Worm (Caenorhabditis elegans) whole organism, mixed stage, embryonic: ENCODE data around the gene dgn-2.

Experiments
- M03D4.4 ChIP-seq: sonication (generic microtip); optimal IDR thresholded peaks from 2 replicates; lab custom pipeline; 2017; ENCODE audit warnings: mild to moderate bottlenecking, missing genetic modification characterization, missing compliant biosample characterization
- bed-3 ChIP-seq: fragments of 200-800 bp; sonication (Bioruptor generic); optimal IDR thresholded peaks from 3 replicates; lab custom pipeline; 2018; ENCODE audit warnings: mild to moderate bottlenecking, missing genetic modification characterization, moderate library complexity, missing compliant biosample characterization
- ceh-39 ChIP-seq: fragments of 150-350 bp; optimal IDR thresholded peaks from 2 replicates; lab custom pipeline; 2014; ENCODE audit warnings: missing biosample characterization, missing genetic modification characterization
- ceh-43 ChIP-seq: fragments of 200-800 bp; sonication (Bioruptor generic); optimal IDR thresholded peaks from 2 replicates; lab custom pipeline; 2018; ENCODE audit warnings: mild to moderate bottlenecking, missing genetic modification characterization, moderate library complexity, missing compliant biosample characterization
- ceh-83 ChIP-seq: fragments of 200-800 bp; sonication (Bioruptor generic); optimal IDR thresholded peaks from 2 replicates; lab custom pipeline; 2018; ENCODE audit warnings: mild to moderate bottlenecking, missing genetic modification characterization, missing compliant biosample characterization
- ces-1 ChIP-seq: fragments of 150-350 bp; optimal IDR thresholded peaks from 2 replicates; lab custom pipeline; 2014; ENCODE audit warnings: missing biosample characterization, missing genetic modification reagents, missing genetic modification characterization
- cnd-1 ChIP-seq: fragments of 200-800 bp; sonication (Bioruptor generic); optimal IDR thresholded peaks from 2 replicates; lab custom pipeline; 2018; ENCODE audit warnings: mild to moderate bottlenecking, missing genetic modification characterization, missing compliant biosample characterization
- elt-1 ChIP-seq: sonication (generic microtip); optimal IDR thresholded peaks from 2 replicates; lab custom pipeline; 2017; ENCODE audit warnings: missing genetic modification characterization, mild to moderate bottlenecking, missing compliant biosample characterization, antibody characterized with exemption, moderate library complexity, borderline replicate concordance; ENCODE audit not compliant: insufficient read depth
- elt-3 ChIP-seq: fragments of 150-350 bp; optimal IDR thresholded peaks from 2 replicates; lab custom pipeline; 2014; ENCODE audit warnings: missing biosample characterization, missing genetic modification characterization
- flh-1 ChIP-seq: fragments of 200-800 bp; sonication (Bioruptor generic); optimal IDR thresholded peaks from 2 replicates; lab custom pipeline; 2018; ENCODE audit warnings: mild to moderate bottlenecking, missing genetic modification characterization, moderate library complexity, missing compliant biosample characterization
- ham-2 ChIP-seq: fragments of 200-800 bp; sonication (Bioruptor generic); optimal IDR thresholded peaks from 2 replicates; lab custom pipeline; 2018; ENCODE audit warnings: mild to moderate bottlenecking, missing genetic modification characterization, missing compliant biosample characterization
- hlh-1 ChIP-seq: fragments of 150-350 bp; optimal IDR thresholded peaks from 2 replicates; lab custom pipeline; 2014; ENCODE audit warnings: missing biosample characterization, missing genetic modification reagents, missing genetic modification characterization
- lin-13 ChIP-seq: fragments of 150-350 bp; optimal IDR thresholded peaks from 2 replicates; lab custom pipeline; 2014; ENCODE audit warnings: missing biosample characterization, missing genetic modification characterization
- lsy-2 ChIP-seq: fragments of 150-350 bp; optimal IDR thresholded peaks from 2 replicates; lab custom pipeline; 2014; ENCODE audit warnings: missing biosample characterization, missing genetic modification characterization
- mab-5 ChIP-seq: fragments of 150-350 bp; optimal IDR thresholded peaks from 2 replicates; lab custom pipeline; 2014; ENCODE audit warnings: missing biosample characterization, missing genetic modification characterization
- mep-1 ChIP-seq: fragments of 150-350 bp; optimal IDR thresholded peaks from 2 replicates; lab custom pipeline; 2017; ENCODE audit warnings: missing biosample characterization, missing genetic modification reagents, missing genetic modification characterization, inconsistent platforms
- mls-2 ChIP-seq: sonication (generic microtip); optimal IDR thresholded peaks from 2 replicates; lab custom pipeline; 2016; ENCODE audit warnings: mild to moderate bottlenecking, missing genetic modification characterization, moderate library complexity, missing compliant biosample characterization
- nhr-12 ChIP-seq: fragments of 150-350 bp; optimal IDR thresholded peaks from 2 replicates; lab custom pipeline; 2014; ENCODE audit warnings: missing biosample characterization, missing genetic modification characterization
- nhr-2 ChIP-seq: fragments of 150-350 bp; optimal IDR thresholded peaks from 2 replicates; lab custom pipeline; 2014; ENCODE audit warnings: missing biosample characterization, missing genetic modification characterization
- nhr-237 ChIP-seq: fragments of 150-350 bp; optimal IDR thresholded peaks from 2 replicates; lab custom pipeline; 2014; ENCODE audit warnings: missing biosample characterization, missing genetic modification characterization
- nhr-28 ChIP-seq: fragments of 150-350 bp; optimal IDR thresholded peaks from 2 replicates; lab custom pipeline; 2014; ENCODE audit warnings: missing biosample characterization, missing genetic modification characterization
- nhr-76 ChIP-seq: sonication (generic microtip); optimal IDR thresholded peaks from 2 replicates; lab custom pipeline; 2017; ENCODE audit warnings: missing biosample characterization, missing genetic modification characterization
- pha-4 ChIP-seq: fragments of 150-350 bp; optimal IDR thresholded peaks from 2 replicates; lab custom pipeline; 2018; ENCODE audit warnings: missing biosample characterization, missing genetic modification reagents, missing genetic modification characterization
- sem-2 ChIP-seq: fragments of 200-800 bp; sonication (Bioruptor generic); optimal IDR thresholded peaks from 2 replicates; lab custom pipeline; 2018; ENCODE audit warnings: mild to moderate bottlenecking, missing genetic modification characterization, missing compliant biosample characterization
- snpc-4 ChIP-seq: fragments of 150-350 bp; optimal IDR thresholded peaks from 2 replicates; lab custom pipeline; 2014; ENCODE audit warnings: missing biosample characterization, missing genetic modification characterization
- sptf-1 ChIP-seq: sonication (generic microtip); optimal IDR thresholded peaks from 2 replicates; lab custom pipeline; 2017; ENCODE audit warnings: mild to moderate bottlenecking, missing genetic modification characterization, moderate library complexity, missing compliant biosample characterization
- tbx-8 ChIP-seq: fragments of 200-800 bp; sonication (Bioruptor generic); optimal IDR thresholded peaks from 2 replicates; lab custom pipeline; 2018; ENCODE audit warnings: mild to moderate bottlenecking, missing genetic modification characterization, moderate library complexity, missing compliant biosample characterization
- unc-120 ChIP-seq: sonication (generic microtip); optimal IDR thresholded peaks from 2 replicates; lab custom pipeline; 2017; ENCODE audit warnings: missing genetic modification characterization, missing compliant biosample characterization; ENCODE audit not compliant: poor library complexity, severe bottlenecking
- unc-39 ChIP-seq: fragments of 150-350 bp; optimal IDR thresholded peaks from 2 replicates; lab custom pipeline; 2014; ENCODE audit warnings: missing biosample characterization, missing genetic modification characterization
- unc-62 ChIP-seq: fragments of 150-350 bp; optimal IDR thresholded peaks from 2 replicates; lab custom pipeline; 2014; ENCODE audit warnings: missing biosample characterization, missing genetic modification reagents, missing genetic modification characterization
- zip-8 ChIP-seq: fragments of 150-350 bp; optimal IDR thresholded peaks from 2 replicates; lab custom pipeline; 2014; ENCODE audit warnings: missing biosample characterization, missing genetic modification characterization
- ztf-11 ChIP-seq: fragments of 150-350 bp; optimal IDR thresholded peaks from 2 replicates; lab custom pipeline; 2014; ENCODE audit warnings: missing biosample characterization, missing genetic modification characterization

Gene dgn-2

DNA sequence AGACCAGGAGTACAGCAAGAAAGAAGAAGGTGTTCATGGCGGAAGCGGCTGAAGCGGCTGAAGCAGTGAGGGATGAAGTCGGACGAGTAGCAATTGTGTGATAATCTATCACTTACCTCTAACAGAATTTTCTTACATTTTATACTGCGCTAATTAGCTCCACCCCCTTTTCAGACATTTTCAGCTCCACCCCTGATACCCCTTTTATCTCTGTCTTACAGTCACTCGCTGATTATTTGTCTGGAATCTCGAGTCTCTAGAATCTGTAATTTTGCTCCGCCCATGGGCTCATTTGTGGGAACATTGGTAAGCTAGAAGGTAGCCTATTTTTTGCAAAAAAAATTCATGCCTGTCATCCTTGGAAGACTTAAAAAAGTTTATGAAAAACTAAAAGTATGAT, 23.0 kb downstream of the dgn-2 start, which contains the start of gene ins-39:
Gene ins-39 (minus strand): TSS at position 101 of the 400 bp plus-strand sequence.
- TF ChIP-seq cnd-1 (tag; lab: Kevin White, UChicago) (no peak), snpc-4 (tag; lab: Kevin White, UChicago) (no peak), elt-1 (tag; lab: Kevin White, UChicago) (no peak), ztf-11 (tag; lab: Kevin White, UChicago) (no peak), flh-1 (GFP tag; lab: Kevin White, UChicago) (no peak), nhr-237 (tag; lab: Kevin White, UChicago) (no peak), lsy-2 (tag; lab: Kevin White, UChicago) (no peak), bed-3 (GFP tag; lab: Kevin White, UChicago) (no peak), zip-8 (tag; lab: Kevin White, UChicago) (no peak), nhr-2 (tag; lab: Kevin White, UChicago) (no peak), M03D4.4 (tag; lab: Kevin White, UChicago) (no peak), sem-2 (no peak), mls-2 (tag; lab: Kevin White, UChicago) (no peak)

DNA sequence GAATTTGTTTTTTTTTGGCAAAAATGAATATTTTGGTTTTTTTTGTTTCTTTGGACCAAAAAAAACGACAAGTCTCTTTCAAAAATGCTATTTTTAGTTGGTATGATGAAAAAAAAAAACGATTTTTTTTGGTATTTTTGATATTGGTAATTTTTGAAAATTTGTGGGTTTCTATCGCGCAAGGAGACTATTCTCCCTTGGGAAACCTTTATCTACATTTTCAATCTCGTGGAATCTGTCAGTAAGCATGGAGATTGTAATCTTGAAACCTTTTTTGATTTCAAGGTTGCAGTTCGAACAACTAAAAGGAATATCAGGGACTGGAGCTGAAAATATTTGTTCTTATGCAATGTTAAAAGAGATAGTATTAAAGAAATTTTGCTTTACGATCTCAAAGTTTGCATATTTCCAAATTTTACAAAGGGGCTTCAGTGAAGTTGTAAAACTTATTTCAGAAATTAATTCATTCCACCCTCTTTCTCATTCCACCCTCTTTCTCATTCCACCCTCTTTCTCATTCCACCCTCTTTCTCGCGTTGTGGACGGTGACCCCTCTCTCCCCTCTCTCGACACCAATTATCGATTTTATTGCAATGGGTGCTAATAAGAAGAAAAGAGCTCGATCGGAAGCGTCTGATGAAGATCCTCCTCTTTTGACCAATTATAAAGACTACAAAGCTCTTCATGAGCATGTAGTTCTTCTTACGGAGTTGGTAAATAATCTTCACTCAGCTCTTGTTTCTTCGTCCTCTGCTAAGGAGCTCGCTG, 28.2 kb downstream of the dgn-2 start:
- TF ChIP-seq pha-4 (tag; lab: Kevin White, UChicago) (no peak), nhr-2 (tag; lab: Kevin White, UChicago) (no peak), hlh-1 (tag; lab: Kevin White, UChicago) (no peak), nhr-237 (tag; lab: Kevin White, UChicago) (no peak), unc-120 (no peak), unc-62 (GFP tag; lab: Kevin White, UChicago) (no peak), flh-1 (GFP tag; lab: Kevin White, UChicago) (no peak), zip-8 (tag; lab: Kevin White, UChicago) (no peak)

DNA sequence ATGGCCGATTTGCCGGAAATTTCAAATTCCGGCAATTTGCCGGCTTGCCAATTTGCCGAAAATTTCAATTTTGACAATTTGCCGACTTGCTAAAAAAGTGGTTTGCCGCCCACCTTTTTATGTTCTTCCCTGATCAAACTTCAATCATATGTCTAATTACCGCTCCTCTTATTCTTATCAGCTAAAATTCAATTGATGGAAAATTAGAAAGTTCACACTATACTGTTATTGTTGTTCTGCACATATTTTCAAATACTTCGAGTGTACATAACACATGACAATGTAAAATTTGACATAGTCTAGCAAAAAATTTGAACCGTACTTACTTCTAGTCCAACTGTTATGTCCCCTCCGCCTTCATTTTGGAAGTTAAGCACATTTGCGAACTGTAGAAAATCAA, 29.5 kb downstream of the dgn-2 start:
- no peak for TF ChIP-seq ham-2
- no peak for TF ChIP-seq nhr-76 (tag; lab: Kevin White, UChicago)
- no peak for TF ChIP-seq elt-1 (tag; lab: Kevin White, UChicago)
- no peak for TF ChIP-seq sem-2
- TF ChIP-seq nhr-2 (tag; lab: Kevin White, UChicago), result no peak
- TF ChIP-seq sptf-1 (tag; lab: Kevin White, UChicago), result no peak
- no peak for TF ChIP-seq lsy-2 (tag; lab: Kevin White, UChicago)
- TF ChIP-seq ceh-83, result no peak
- no peak for TF ChIP-seq unc-120
- no peak for TF ChIP-seq mls-2 (tag; lab: Kevin White, UChicago)

DNA sequence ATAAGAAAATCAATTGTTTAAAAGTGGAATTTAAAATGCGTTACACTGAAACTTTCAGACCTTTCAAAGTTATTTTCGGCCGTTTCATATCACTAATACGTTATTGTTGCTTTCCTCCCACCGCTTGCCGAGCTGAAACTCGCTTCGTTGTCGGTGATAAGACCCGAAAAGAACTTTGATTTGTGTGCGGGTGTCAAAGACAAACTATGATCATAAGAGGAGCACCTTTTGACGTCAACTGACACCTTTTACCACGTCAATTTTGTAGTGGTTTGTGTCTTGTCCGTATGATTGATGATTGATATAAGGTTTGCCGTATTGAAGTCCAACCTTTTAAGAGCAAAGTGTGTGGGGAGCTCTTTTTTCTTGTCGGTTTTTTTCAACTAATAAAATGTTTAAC, 30.3 kb downstream of the dgn-2 start, which contains the start of gene ttr-37:
Gene ttr-37 (minus strand): TSS at position 167 of the 400 bp plus-strand sequence.
- TF ChIP-seq unc-39 (tag; lab: Kevin White, UChicago) (no peak), unc-120 (no peak), zip-8 (tag; lab: Kevin White, UChicago) (no peak), tbx-8 (GFP tag; lab: Kevin White, UChicago) (no peak), mep-1 (tag; lab: Kevin White, UChicago) (no peak), lin-13 (no peak), mab-5 (tag; lab: Kevin White, UChicago) (no peak), elt-3 (tag; lab: Kevin White, UChicago) (no peak), ham-2 (no peak)

DNA sequence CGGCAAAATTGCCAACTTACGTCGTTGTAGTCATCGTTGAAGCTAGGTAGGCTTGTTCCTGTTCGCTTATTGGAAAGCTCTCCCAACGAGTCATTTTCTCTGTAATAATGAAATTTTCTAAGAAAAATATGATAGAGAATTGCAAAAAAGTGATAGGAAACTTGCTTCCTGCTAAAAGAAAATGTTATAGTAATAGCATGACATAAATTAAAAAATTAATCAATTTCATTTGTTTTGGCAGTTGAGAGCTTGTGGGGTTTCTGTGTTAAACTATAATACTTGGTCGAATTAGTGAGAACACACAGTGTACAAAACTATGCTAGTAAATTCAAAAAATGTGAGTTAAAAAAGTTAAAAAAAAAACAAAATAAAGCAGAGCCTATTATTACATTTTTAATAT, 37.5 kb downstream of the dgn-2 start, which contains the start of gene F21E9.2:
Gene F21E9.2 (minus strand): TSS at position 101 of the 400 bp plus-strand sequence.
- no peak for TF ChIP-seq zip-8 (tag; lab: Kevin White, UChicago)
- no peak for TF ChIP-seq ceh-43 (GFP tag; lab: Kevin White, UChicago)
- no peak for TF ChIP-seq tbx-8 (GFP tag; lab: Kevin White, UChicago)
- no peak for TF ChIP-seq mab-5 (tag; lab: Kevin White, UChicago)
- TF ChIP-seq unc-120, result no peak
- no peak for TF ChIP-seq elt-3 (tag; lab: Kevin White, UChicago)
- TF ChIP-seq ces-1, result no peak
- TF ChIP-seq nhr-12 (tag; lab: Kevin White, UChicago), result no peak
- no peak for TF ChIP-seq ztf-11 (tag; lab: Kevin White, UChicago)
- no peak for TF ChIP-seq ceh-39 (tag; lab: Kevin White, UChicago)
- no peak for TF ChIP-seq nhr-76 (tag; lab: Kevin White, UChicago)
- TF ChIP-seq nhr-28 (tag; lab: Kevin White, UChicago), result no peak
- TF ChIP-seq sptf-1 (tag; lab: Kevin White, UChicago), result no peak
- TF ChIP-seq, all 35 proteins: peak for 0
